Worm (Caenorhabditis elegans) whole organism, L3 larva: ENCODE data around the gene F26F4.12.

Source experiments
- ama-1 ChIP-seq: fragments of 150-350 bp; optimal IDR thresholded peaks from 2 replicates; lab custom pipeline; 2018
- ceh-82 ChIP-seq: fragments of 150-350 bp; optimal IDR thresholded peaks from 2 replicates; lab custom pipeline; 2014; ENCODE audit warnings: missing biosample characterization, missing genetic modification characterization
- egl-5 ChIP-seq: fragments of 150-350 bp; optimal IDR thresholded peaks from 2 replicates; lab custom pipeline; 2017; ENCODE audit warnings: missing biosample characterization, missing genetic modification reagents, missing genetic modification characterization, inconsistent platforms
- lin-15B ChIP-seq: fragments of 150-350 bp; optimal IDR thresholded peaks from 2 replicates; lab custom pipeline; 2014; ENCODE audit warnings: missing biosample characterization, missing genetic modification characterization
- lin-39 ChIP-seq: fragments of 150-350 bp; optimal IDR thresholded peaks from 2 replicates; lab custom pipeline; 2018; ENCODE audit warnings: missing biosample characterization, missing genetic modification reagents, missing genetic modification characterization
- nhr-11 ChIP-seq: fragments of 150-350 bp; optimal IDR thresholded peaks from 2 replicates; lab custom pipeline; 2014; ENCODE audit warnings: missing biosample characterization, missing genetic modification characterization
- nhr-28 ChIP-seq: fragments of 150-350 bp; optimal IDR thresholded peaks from 2 replicates; lab custom pipeline; 2014; ENCODE audit warnings: missing biosample characterization, missing genetic modification characterization
- nhr-77 ChIP-seq: fragments of 150-350 bp; optimal IDR thresholded peaks from 2 replicates; lab custom pipeline; 2014; ENCODE audit warnings: missing biosample characterization, missing genetic modification characterization
- unc-39 ChIP-seq: sonication (generic microtip); optimal IDR thresholded peaks from 4 replicates; lab custom pipeline; 2017; ENCODE audit warnings: missing biosample characterization, missing genetic modification characterization
- zag-1 ChIP-seq: fragments of 150-350 bp; optimal IDR thresholded peaks from 2 replicates; lab custom pipeline; 2014; ENCODE audit warnings: missing biosample characterization, missing genetic modification characterization

ce11 chrIII:4913736-4914135 is 3.9 kb upstream of the F26F4.12 start:
- TF ChIP-seq zag-1 (tag; lab: Kevin White, UChicago): no peak
- TF ChIP-seq ceh-82 (tag; lab: Kevin White, UChicago): no peak
- TF ChIP-seq unc-39 (tag; lab: Kevin White, UChicago): no peak
- TF ChIP-seq lin-15B (tag; lab: Kevin White, UChicago): no peak
- no peak for TF ChIP-seq egl-5 (tag; lab: Kevin White, UChicago)
- no peak for TF ChIP-seq nhr-11 (tag; lab: Kevin White, UChicago)
- no peak for TF ChIP-seq nhr-77 (tag; lab: Kevin White, UChicago)
- TF ChIP-seq lin-39 (tag; lab: Kevin White, UChicago): no peak
- TF ChIP-seq ama-1: no peak
- no peak for TF ChIP-seq nhr-28 (tag; lab: Kevin White, UChicago)
